Worm (Caenorhabditis elegans) whole organism, L2 larva: ENCODE data around the gene gtbp-1.

ENCODE experiments used
- C34F6.9 ChIP-seq: fragments of 150-350 bp; optimal IDR thresholded peaks from 2 replicates; lab custom pipeline; 2014; ENCODE audit warnings: missing biosample characterization, missing genetic modification characterization
- F13H6.1 ChIP-seq: sonication (generic microtip); optimal IDR thresholded peaks from 2 replicates; lab custom pipeline; 2016; ENCODE audit warnings: missing genetic modification characterization, missing compliant biosample characterization
- R02D3.7 ChIP-seq: fragments of 150-350 bp; optimal IDR thresholded peaks from 2 replicates; lab custom pipeline; 2014; ENCODE audit warnings: missing biosample characterization, missing genetic modification characterization
- Y55F3AM.14 ChIP-seq: fragments of 200-800 bp; sonication (Bioruptor generic); optimal IDR thresholded peaks from 2 replicates; lab custom pipeline; 2018; ENCODE audit warnings: mild to moderate bottlenecking, missing genetic modification characterization, missing compliant biosample characterization
- ZK546.5 ChIP-seq: sonication (generic microtip); optimal IDR thresholded peaks from 2 replicates; lab custom pipeline; 2017; ENCODE audit warnings: missing biosample characterization, missing genetic modification characterization
- alr-1 ChIP-seq: fragments of 150-350 bp; optimal IDR thresholded peaks from 2 replicates; lab custom pipeline; 2014; ENCODE audit warnings: missing biosample characterization, missing genetic modification characterization
- aly-2 ChIP-seq: fragments of 150-350 bp; optimal IDR thresholded peaks from 2 replicates; lab custom pipeline; 2014; ENCODE audit warnings: missing biosample characterization, missing genetic modification characterization
- ama-1 ChIP-seq: fragments of 150-350 bp; optimal IDR thresholded peaks from 2 replicates; lab custom pipeline; 2018; ENCODE audit warnings: inconsistent platforms
- blmp-1 ChIP-seq: sonication (generic microtip); optimal IDR thresholded peaks from 2 replicates; lab custom pipeline; 2017; ENCODE audit warnings: missing genetic modification characterization, mild to moderate bottlenecking, missing compliant biosample characterization, antibody characterized with exemption, moderate library complexity; ENCODE audit not compliant: insufficient read depth
- ceh-16 ChIP-seq: fragments of 150-350 bp; optimal IDR thresholded peaks from 2 replicates; lab custom pipeline; 2014; ENCODE audit warnings: missing biosample characterization, missing genetic modification characterization
- ceh-82 ChIP-seq: fragments of 150-350 bp; optimal IDR thresholded peaks from 2 replicates; lab custom pipeline; 2014; ENCODE audit warnings: missing biosample characterization, missing genetic modification characterization
- crh-2 ChIP-seq: sonication (generic microtip); optimal IDR thresholded peaks from 2 replicates; lab custom pipeline; 2017; ENCODE audit warnings: missing biosample characterization, missing genetic modification characterization
- dmd-4 ChIP-seq: sonication (generic microtip); optimal IDR thresholded peaks from 2 replicates; lab custom pipeline; 2017; ENCODE audit warnings: missing biosample characterization, missing genetic modification characterization
- egl-27 ChIP-seq: sonication (generic microtip); optimal IDR thresholded peaks from 3 replicates; lab custom pipeline; 2017; ENCODE audit warnings: missing biosample characterization, missing genetic modification reagents, missing genetic modification characterization
- elt-1 ChIP-seq: fragments of 150-350 bp; optimal IDR thresholded peaks from 2 replicates; lab custom pipeline; 2014; ENCODE audit warnings: missing biosample characterization, missing genetic modification characterization
- elt-3 ChIP-seq: sonication (generic microtip); optimal IDR thresholded peaks from 2 replicates; lab custom pipeline; 2017; ENCODE audit warnings: missing biosample characterization, missing genetic modification characterization
- fos-1 ChIP-seq: fragments of 150-350 bp; optimal IDR thresholded peaks from 2 replicates; lab custom pipeline; 2014; ENCODE audit warnings: missing biosample characterization, missing genetic modification characterization
- gmeb-1 ChIP-seq: fragments of 150-350 bp; optimal IDR thresholded peaks from 2 replicates; lab custom pipeline; 2014; ENCODE audit warnings: missing biosample characterization, missing genetic modification characterization
- lin-11 ChIP-seq: fragments of 150-350 bp; sonication (generic microtip); optimal IDR thresholded peaks from 2 replicates; lab custom pipeline; 2014; ENCODE audit warnings: missing biosample characterization, missing genetic modification characterization, inconsistent platforms, mixed read lengths
- lin-13 ChIP-seq: fragments of 150-350 bp; optimal IDR thresholded peaks from 2 replicates; lab custom pipeline; 2014; ENCODE audit warnings: missing biosample characterization, missing genetic modification reagents, missing genetic modification characterization
- lin-39 ChIP-seq: fragments of 150-350 bp; optimal IDR thresholded peaks from 2 replicates; lab custom pipeline; 2014; ENCODE audit warnings: missing biosample characterization, missing genetic modification reagents, missing genetic modification characterization
- lsy-2 ChIP-seq, 2 experiments: fragments of 150-350 bp in 1 of 2; sonication (generic microtip) in 1 of 2; optimal IDR thresholded peaks; 2 replicates each; lab custom pipeline; 2014 to 2017; ENCODE audit warnings: missing biosample characterization in 2 of 2, missing genetic modification characterization in 2 of 2
- mab-5 ChIP-seq: fragments of 150-350 bp; optimal IDR thresholded peaks from 2 replicates; lab custom pipeline; 2014; ENCODE audit warnings: missing biosample characterization, missing genetic modification characterization
- mbf-1 ChIP-seq: sonication (generic microtip); optimal IDR thresholded peaks from 2 replicates; lab custom pipeline; 2017; ENCODE audit warnings: missing biosample characterization, missing genetic modification characterization
- mdl-1 ChIP-seq, 2 experiments: fragments of 150-350 bp in 1 of 2; sonication (generic microtip) in 1 of 2; optimal IDR thresholded peaks; 2 replicates each; lab custom pipeline; 2017; ENCODE audit warnings: missing biosample characterization in 2 of 2, missing genetic modification characterization in 2 of 2
- nhr-10 ChIP-seq: sonication (generic microtip); optimal IDR thresholded peaks from 2 replicates; lab custom pipeline; 2017; ENCODE audit warnings: missing biosample characterization, missing genetic modification characterization
- nhr-11 ChIP-seq: fragments of 150-350 bp; optimal IDR thresholded peaks from 2 replicates; lab custom pipeline; 2014; ENCODE audit warnings: missing biosample characterization, missing genetic modification characterization
- nhr-12 ChIP-seq: fragments of 150-350 bp; optimal IDR thresholded peaks from 2 replicates; lab custom pipeline; 2014; ENCODE audit warnings: missing biosample characterization, missing genetic modification characterization
- nhr-129 ChIP-seq: fragments of 150-350 bp; optimal IDR thresholded peaks from 2 replicates; lab custom pipeline; 2014; ENCODE audit warnings: missing biosample characterization, missing genetic modification characterization
- nhr-21 ChIP-seq: fragments of 150-350 bp; optimal IDR thresholded peaks from 2 replicates; lab custom pipeline; 2014; ENCODE audit warnings: missing biosample characterization, missing genetic modification characterization
- nhr-23 ChIP-seq: fragments of 150-350 bp; optimal IDR thresholded peaks from 2 replicates; lab custom pipeline; 2014; ENCODE audit warnings: missing biosample characterization, missing genetic modification reagents, missing genetic modification characterization
- nhr-237 ChIP-seq: fragments of 150-350 bp; optimal IDR thresholded peaks from 2 replicates; lab custom pipeline; 2014; ENCODE audit warnings: missing biosample characterization, missing genetic modification characterization
- nhr-25 ChIP-seq: fragments of 150-350 bp; sonication (generic microtip); optimal IDR thresholded peaks from 3 replicates; lab custom pipeline; 2014; ENCODE audit warnings: missing biosample characterization, missing genetic modification characterization
- nhr-6 ChIP-seq: fragments of 150-350 bp; optimal IDR thresholded peaks from 2 replicates; lab custom pipeline; 2014; ENCODE audit warnings: missing biosample characterization, missing genetic modification characterization
- nhr-77 ChIP-seq: fragments of 150-350 bp; optimal IDR thresholded peaks from 2 replicates; lab custom pipeline; 2014; ENCODE audit warnings: missing biosample characterization, missing genetic modification characterization
- peb-1 ChIP-seq: fragments of 150-350 bp; optimal IDR thresholded peaks from 2 replicates; lab custom pipeline; 2014; ENCODE audit warnings: missing biosample characterization, missing genetic modification characterization
- sem-4 ChIP-seq: fragments of 150-350 bp; optimal IDR thresholded peaks from 2 replicates; lab custom pipeline; 2014; ENCODE audit warnings: missing biosample characterization, missing genetic modification reagents, missing genetic modification characterization
- skn-1 ChIP-seq: sonication (generic microtip); optimal IDR thresholded peaks from 2 replicates; lab custom pipeline; 2017; ENCODE audit warnings: missing biosample characterization, missing genetic modification characterization
- sma-3 ChIP-seq: sonication (generic microtip); optimal IDR thresholded peaks from 2 replicates; lab custom pipeline; 2016; ENCODE audit warnings: missing genetic modification reagents, missing genetic modification characterization, missing compliant biosample characterization
- sma-9 ChIP-seq, 2 experiments: fragments of 150-350 bp in 1 of 2; sonication (generic microtip) in 1 of 2; optimal IDR thresholded peaks; 2 replicates each; lab custom pipeline; 2014 to 2016; ENCODE audit warnings: missing genetic modification characterization in 2 of 2, mild to moderate bottlenecking in 1 of 2, missing biosample characterization in 1 of 2, missing compliant biosample characterization in 1 of 2, missing genetic modification reagents in 1 of 2, moderate library complexity in 1 of 2
- snpc-4 ChIP-seq: fragments of 150-350 bp; optimal IDR thresholded peaks from 2 replicates; lab custom pipeline; 2014; ENCODE audit warnings: missing biosample characterization, missing genetic modification characterization
- unc-39 ChIP-seq: fragments of 150-350 bp; optimal IDR thresholded peaks from 2 replicates; lab custom pipeline; 2014; ENCODE audit warnings: missing biosample characterization, missing genetic modification characterization
- unc-55 ChIP-seq: fragments of 150-350 bp; sonication (generic microtip); optimal IDR thresholded peaks from 3 replicates; lab custom pipeline; 2014; ENCODE audit warnings: missing biosample characterization, missing genetic modification reagents, missing genetic modification characterization
- unc-62 ChIP-seq: fragments of 150-350 bp; optimal IDR thresholded peaks from 2 replicates; lab custom pipeline; 2014; ENCODE audit warnings: missing biosample characterization, missing genetic modification reagents, missing genetic modification characterization
- zag-1 ChIP-seq: fragments of 150-350 bp; optimal IDR thresholded peaks from 2 replicates; lab custom pipeline; 2014; ENCODE audit warnings: missing biosample characterization, missing genetic modification characterization
- ztf-1 ChIP-seq: fragments of 200-800 bp; sonication (Bioruptor generic); conservative IDR thresholded peaks from 2 replicates; pipeline ENCODE4 v1.3.6; 2022; ENCODE audit warnings: missing genetic modification characterization, missing compliant biosample characterization
- ztf-11 ChIP-seq: sonication (generic microtip); optimal IDR thresholded peaks from 2 replicates; lab custom pipeline; 2017; ENCODE audit warnings: missing biosample characterization, missing genetic modification characterization
- ztf-4 ChIP-seq: fragments of 150-350 bp; optimal IDR thresholded peaks from 2 replicates; lab custom pipeline; 2014; ENCODE audit warnings: missing biosample characterization, missing genetic modification characterization

gtbp-1 gene

ce11 chrIV:10177779-10178178 lies 49.0 kb upstream of the gtbp-1 start, which contains the start of gene mspn-1:
TSS of gene mspn-1 (plus strand) at chrIV:10177968.
- TF ChIP-seq ztf-11 (tag; lab: Kevin White, UChicago) (no peak), sma-9 (GFP tag; optimal IDR thresholded peaks at IDR 0.05; lab: Kevin White, UChicago) (no peak), sma-9 (tag; optimal IDR thresholded peaks at IDR 0.05; lab: Kevin White, UChicago) (no peak), crh-2 (no peak), skn-1 (tag; lab: Kevin White, UChicago) (no peak), egl-27 (tag; lab: Kevin White, UChicago) (no peak), Y55F3AM.14 (GFP tag; lab: Kevin White, UChicago) (no peak), zag-1 (no peak)

ce11 chrIV:10176252-10176730 lies 47.5 kb upstream of the gtbp-1 start, which contains the start of gene rack-1:
TSS of gene rack-1 (plus strand) at chrIV:10176680.
- TF ChIP-seq alr-1 (tag; lab: Kevin White, UChicago) (no peak), ceh-16 (tag; lab: Kevin White, UChicago) (peak; percentile 47), nhr-21 (tag; lab: Kevin White, UChicago) (peak; percentile 27), egl-27 (tag; lab: Kevin White, UChicago) (peak; percentile 12), R02D3.7 (tag; lab: Kevin White, UChicago) (no peak), ceh-82 (tag; lab: Kevin White, UChicago) (no peak), crh-2 (peak; percentile 79), unc-39 (tag; lab: Kevin White, UChicago) (no peak), gmeb-1 (peak; percentile 63), zag-1 (no peak), blmp-1 (tag; lab: Kevin White, UChicago) (no peak), skn-1 (tag; lab: Kevin White, UChicago) (no peak), mbf-1 (tag; lab: Kevin White, UChicago) (no peak), nhr-12 (no peak), unc-62 (GFP tag; lab: Kevin White, UChicago) (no peak), ZK546.5 (tag; lab: Kevin White, UChicago) (no peak), sem-4 (no peak), C34F6.9 (tag; lab: Kevin White, UChicago) (peak; percentile 66), elt-1 (tag; lab: Kevin White, UChicago) (no peak), fos-1 (tag; lab: Kevin White, UChicago) (peak; percentile 23), lsy-2 (tag; optimal IDR thresholded peaks at IDR 0.05; lab: Kevin White, UChicago) (peak; percentile 38 to 82), ztf-11 (tag; lab: Kevin White, UChicago) (no peak), elt-3 (tag; lab: Kevin White, UChicago) (no peak), sma-3 (GFP tag; lab: Kevin White, UChicago) (peak; percentile 35), ama-1 (lab: Kevin White, UChicago) (no peak), lin-39 (tag; lab: Kevin White, UChicago) (no peak), nhr-77 (tag; lab: Kevin White, UChicago) (no peak), mab-5 (tag; lab: Kevin White, UChicago) (no peak), nhr-6 (tag; lab: Kevin White, UChicago) (no peak), Y55F3AM.14 (GFP tag; lab: Kevin White, UChicago) (no peak), mdl-1 (tag; optimal IDR thresholded peaks at IDR 0.05; lab: Kevin White, UChicago) (no peak), nhr-10 (tag; lab: Kevin White, UChicago) (no peak), lin-13 (GFP tag; lab: Kevin White, UChicago) (peak; percentile 33), nhr-25 (tag; lab: Kevin White, UChicago) (peak; percentile 34), unc-55 (peak; percentile 83), aly-2 (tag; lab: Kevin White, UChicago) (no peak), ztf-4 (tag; lab: Kevin White, UChicago) (no peak), dmd-4 (tag; lab: Kevin White, UChicago) (no peak), peb-1 (tag; lab: Kevin White, UChicago) (no peak), snpc-4 (tag; lab: Kevin White, UChicago) (no peak), lin-11 (tag; lab: Kevin White, UChicago) (peak; percentile 6), nhr-11 (tag; lab: Kevin White, UChicago) (no peak), F13H6.1 (tag; lab: Kevin White, UChicago) (peak; percentile 34), nhr-237 (tag; lab: Kevin White, UChicago) (no peak), ztf-1 (GFP tag; lab: Robert Waterston, UW) (no peak), nhr-23 (tag; lab: Kevin White, UChicago) (no peak), sma-9 (GFP tag; optimal IDR thresholded peaks at IDR 0.05; lab: Kevin White, UChicago) (no peak), sma-9 (tag; optimal IDR thresholded peaks at IDR 0.05; lab: Kevin White, UChicago) (no peak), nhr-129 (tag; lab: Kevin White, UChicago) (peak; percentile 60)
